Worm (Caenorhabditis elegans) whole organism, mixed stage, embryonic: Measurements from ENCODE around the gene Y66C5A.1.

ENCODE experiments used
- M03D4.4 ChIP-seq: sonication (generic microtip); optimal IDR thresholded peaks from 2 replicates; lab custom pipeline; 2017; ENCODE audit warnings: mild to moderate bottlenecking, missing genetic modification characterization, missing compliant biosample characterization
- blmp-1 ChIP-seq: fragments of 150-350 bp; optimal IDR thresholded peaks from 2 replicates; lab custom pipeline; 2014; ENCODE audit warnings: missing biosample characterization, missing genetic modification characterization
- ceh-39 ChIP-seq: fragments of 150-350 bp; optimal IDR thresholded peaks from 2 replicates; lab custom pipeline; 2014; ENCODE audit warnings: missing biosample characterization, missing genetic modification characterization
- ceh-43 ChIP-seq: fragments of 200-800 bp; sonication (Bioruptor generic); optimal IDR thresholded peaks from 2 replicates; lab custom pipeline; 2018; ENCODE audit warnings: mild to moderate bottlenecking, missing genetic modification characterization, moderate library complexity, missing compliant biosample characterization
- ceh-83 ChIP-seq: fragments of 200-800 bp; sonication (Bioruptor generic); optimal IDR thresholded peaks from 2 replicates; lab custom pipeline; 2018; ENCODE audit warnings: mild to moderate bottlenecking, missing genetic modification characterization, missing compliant biosample characterization
- ces-1 ChIP-seq: fragments of 150-350 bp; optimal IDR thresholded peaks from 2 replicates; lab custom pipeline; 2014; ENCODE audit warnings: missing biosample characterization, missing genetic modification reagents, missing genetic modification characterization
- cnd-1 ChIP-seq: fragments of 200-800 bp; sonication (Bioruptor generic); optimal IDR thresholded peaks from 2 replicates; lab custom pipeline; 2018; ENCODE audit warnings: mild to moderate bottlenecking, missing genetic modification characterization, missing compliant biosample characterization
- elt-1 ChIP-seq: sonication (generic microtip); optimal IDR thresholded peaks from 2 replicates; lab custom pipeline; 2017; ENCODE audit warnings: missing genetic modification characterization, mild to moderate bottlenecking, missing compliant biosample characterization, antibody characterized with exemption, moderate library complexity, borderline replicate concordance; ENCODE audit not compliant: insufficient read depth
- elt-3 ChIP-seq: fragments of 150-350 bp; optimal IDR thresholded peaks from 2 replicates; lab custom pipeline; 2014; ENCODE audit warnings: missing biosample characterization, missing genetic modification characterization
- flh-1 ChIP-seq: fragments of 200-800 bp; sonication (Bioruptor generic); optimal IDR thresholded peaks from 2 replicates; lab custom pipeline; 2018; ENCODE audit warnings: mild to moderate bottlenecking, missing genetic modification characterization, moderate library complexity, missing compliant biosample characterization
- ham-2 ChIP-seq: fragments of 200-800 bp; sonication (Bioruptor generic); optimal IDR thresholded peaks from 2 replicates; lab custom pipeline; 2018; ENCODE audit warnings: mild to moderate bottlenecking, missing genetic modification characterization, missing compliant biosample characterization
- hlh-1 ChIP-seq: fragments of 150-350 bp; optimal IDR thresholded peaks from 2 replicates; lab custom pipeline; 2014; ENCODE audit warnings: missing biosample characterization, missing genetic modification reagents, missing genetic modification characterization
- lin-13 ChIP-seq: fragments of 150-350 bp; optimal IDR thresholded peaks from 2 replicates; lab custom pipeline; 2014; ENCODE audit warnings: missing biosample characterization, missing genetic modification characterization
- lsy-2 ChIP-seq: fragments of 150-350 bp; optimal IDR thresholded peaks from 2 replicates; lab custom pipeline; 2014; ENCODE audit warnings: missing biosample characterization, missing genetic modification characterization
- mep-1 ChIP-seq: fragments of 150-350 bp; optimal IDR thresholded peaks from 2 replicates; lab custom pipeline; 2017; ENCODE audit warnings: missing biosample characterization, missing genetic modification reagents, missing genetic modification characterization, inconsistent platforms
- mls-2 ChIP-seq: sonication (generic microtip); optimal IDR thresholded peaks from 2 replicates; lab custom pipeline; 2016; ENCODE audit warnings: mild to moderate bottlenecking, missing genetic modification characterization, moderate library complexity, missing compliant biosample characterization
- nhr-12 ChIP-seq: fragments of 150-350 bp; optimal IDR thresholded peaks from 2 replicates; lab custom pipeline; 2014; ENCODE audit warnings: missing biosample characterization, missing genetic modification characterization
- nhr-2 ChIP-seq: fragments of 150-350 bp; optimal IDR thresholded peaks from 2 replicates; lab custom pipeline; 2014; ENCODE audit warnings: missing biosample characterization, missing genetic modification characterization
- nhr-237 ChIP-seq: fragments of 150-350 bp; optimal IDR thresholded peaks from 2 replicates; lab custom pipeline; 2014; ENCODE audit warnings: missing biosample characterization, missing genetic modification characterization
- nhr-28 ChIP-seq: fragments of 150-350 bp; optimal IDR thresholded peaks from 2 replicates; lab custom pipeline; 2014; ENCODE audit warnings: missing biosample characterization, missing genetic modification characterization
- nhr-76 ChIP-seq: sonication (generic microtip); optimal IDR thresholded peaks from 2 replicates; lab custom pipeline; 2017; ENCODE audit warnings: missing biosample characterization, missing genetic modification characterization
- pha-4 ChIP-seq: fragments of 150-350 bp; optimal IDR thresholded peaks from 2 replicates; lab custom pipeline; 2018; ENCODE audit warnings: missing biosample characterization, missing genetic modification reagents, missing genetic modification characterization
- sem-2 ChIP-seq: fragments of 200-800 bp; sonication (Bioruptor generic); optimal IDR thresholded peaks from 2 replicates; lab custom pipeline; 2018; ENCODE audit warnings: mild to moderate bottlenecking, missing genetic modification characterization, missing compliant biosample characterization
- snpc-4 ChIP-seq: fragments of 150-350 bp; optimal IDR thresholded peaks from 2 replicates; lab custom pipeline; 2014; ENCODE audit warnings: missing biosample characterization, missing genetic modification characterization
- sptf-1 ChIP-seq: sonication (generic microtip); optimal IDR thresholded peaks from 2 replicates; lab custom pipeline; 2017; ENCODE audit warnings: mild to moderate bottlenecking, missing genetic modification characterization, moderate library complexity, missing compliant biosample characterization
- tbx-8 ChIP-seq: fragments of 200-800 bp; sonication (Bioruptor generic); optimal IDR thresholded peaks from 2 replicates; lab custom pipeline; 2018; ENCODE audit warnings: mild to moderate bottlenecking, missing genetic modification characterization, moderate library complexity, missing compliant biosample characterization
- unc-120 ChIP-seq: sonication (generic microtip); optimal IDR thresholded peaks from 2 replicates; lab custom pipeline; 2017; ENCODE audit warnings: missing genetic modification characterization, missing compliant biosample characterization; ENCODE audit not compliant: poor library complexity, severe bottlenecking
- unc-39 ChIP-seq: fragments of 150-350 bp; optimal IDR thresholded peaks from 2 replicates; lab custom pipeline; 2014; ENCODE audit warnings: missing biosample characterization, missing genetic modification characterization
- unc-62 ChIP-seq: fragments of 150-350 bp; optimal IDR thresholded peaks from 2 replicates; lab custom pipeline; 2014; ENCODE audit warnings: missing biosample characterization, missing genetic modification reagents, missing genetic modification characterization
- zip-8 ChIP-seq: fragments of 150-350 bp; optimal IDR thresholded peaks from 2 replicates; lab custom pipeline; 2014; ENCODE audit warnings: missing biosample characterization, missing genetic modification characterization
- ztf-11 ChIP-seq: fragments of 150-350 bp; optimal IDR thresholded peaks from 2 replicates; lab custom pipeline; 2014; ENCODE audit warnings: missing biosample characterization, missing genetic modification characterization

Gene Y66C5A.1

ce11 chrX:14444701-14445100, 10.6 kb downstream of the Y66C5A.1 start, which contains the start of gene F23D12.4:
TSS of gene F23D12.4 (plus strand) at chrX:14445001.
- TF ChIP-seq nhr-2, result no peak
- TF ChIP-seq hlh-1 (tag; lab: Kevin White, UChicago), result no peak
- TF ChIP-seq ces-1 (GFP tag; lab: Kevin White, UChicago), result no peak
- no peak for TF ChIP-seq elt-3 (tag; lab: Kevin White, UChicago)
- no peak for TF ChIP-seq nhr-237
- no peak for TF ChIP-seq ceh-39 (tag; lab: Kevin White, UChicago)
- no peak for TF ChIP-seq pha-4 (tag; lab: Kevin White, UChicago)
- TF ChIP-seq ceh-43, result no peak
- no peak for TF ChIP-seq unc-39
- no peak for TF ChIP-seq sem-2 (GFP tag; lab: Kevin White, UChicago)
- TF ChIP-seq lin-13 (tag; lab: Kevin White, UChicago), result no peak
- no peak for TF ChIP-seq nhr-76 (tag; lab: Kevin White, UChicago)
- TF ChIP-seq flh-1, result no peak
- TF ChIP-seq tbx-8, result no peak
- no peak for TF ChIP-seq zip-8 (tag; lab: Kevin White, UChicago)
- TF ChIP-seq nhr-28 (tag; lab: Kevin White, UChicago), result no peak
- no peak for TF ChIP-seq lsy-2
- no peak for TF ChIP-seq ceh-83 (GFP tag; lab: Kevin White, UChicago)
- TF ChIP-seq ham-2 (GFP tag; lab: Kevin White, UChicago), result no peak

- TF ChIP-seq unc-39, result no peak
- no peak for TF ChIP-seq nhr-76 (tag; lab: Kevin White, UChicago)
- TF ChIP-seq snpc-4 (tag; lab: Kevin White, UChicago), result no peak
- no peak for TF ChIP-seq elt-3 (tag; lab: Kevin White, UChicago)
- no peak for TF ChIP-seq mls-2
- TF ChIP-seq pha-4 (tag; lab: Kevin White, UChicago), result no peak
- TF ChIP-seq flh-1, result no peak
- no peak for TF ChIP-seq ceh-39 (tag; lab: Kevin White, UChicago)
- no peak for TF ChIP-seq zip-8 (tag; lab: Kevin White, UChicago)
These were observed 13.0 kb downstream of the Y66C5A.1 start, which contains the start of gene F23D12.3 for ce11 chrX:14442321-14442720. TSS of gene F23D12.3 (plus strand) at chrX:14442621.

- no peak for TF ChIP-seq snpc-4 (tag; lab: Kevin White, UChicago)
- no peak for TF ChIP-seq nhr-2
- no peak for TF ChIP-seq unc-62
- no peak for TF ChIP-seq ceh-43
- TF ChIP-seq flh-1, result no peak
- no peak for TF ChIP-seq elt-1 (tag; lab: Kevin White, UChicago)
- TF ChIP-seq tbx-8, result no peak
- no peak for TF ChIP-seq M03D4.4 (tag; lab: Kevin White, UChicago)
- no peak for TF ChIP-seq unc-120 (tag; lab: Kevin White, UChicago)
These were observed 19.6 kb downstream of the Y66C5A.1 start for ce11 chrX:14435648-14436155.

DNA sequence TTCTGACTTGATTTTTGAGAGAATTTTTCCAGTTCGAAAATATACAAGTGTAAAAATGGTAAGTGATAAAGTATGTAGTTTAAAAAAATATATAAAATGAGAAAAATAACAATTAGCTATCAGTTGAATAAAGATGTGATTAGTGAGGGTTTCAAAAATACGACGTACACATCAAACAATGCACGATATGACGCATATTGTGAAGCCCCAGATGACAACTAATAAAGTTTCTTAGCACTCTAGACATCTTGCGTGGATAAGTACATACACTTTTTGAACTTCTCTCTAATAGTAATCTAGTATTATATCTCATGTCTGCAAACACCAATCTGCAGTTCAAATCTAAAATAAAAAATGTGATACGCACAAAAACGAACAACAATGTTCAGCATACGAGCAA, 24.9 kb downstream of the Y66C5A.1 start:
- no peak for TF ChIP-seq ceh-83 (GFP tag; lab: Kevin White, UChicago)
- TF ChIP-seq sem-2 (GFP tag; lab: Kevin White, UChicago), result no peak
- no peak for TF ChIP-seq tbx-8
- TF ChIP-seq ztf-11 (tag; lab: Kevin White, UChicago), result no peak
- no peak for TF ChIP-seq elt-3 (tag; lab: Kevin White, UChicago)
- TF ChIP-seq mls-2, result no peak
- TF ChIP-seq nhr-12 (tag; lab: Kevin White, UChicago), result no peak
- TF ChIP-seq elt-1 (tag; lab: Kevin White, UChicago), result no peak
- TF ChIP-seq nhr-2, result no peak
- no peak for TF ChIP-seq ceh-39 (tag; lab: Kevin White, UChicago)
- no peak for TF ChIP-seq nhr-28 (tag; lab: Kevin White, UChicago)
- no peak for TF ChIP-seq blmp-1
- no peak for TF ChIP-seq pha-4 (tag; lab: Kevin White, UChicago)
- no peak for TF ChIP-seq ces-1 (GFP tag; lab: Kevin White, UChicago)
- no peak for TF ChIP-seq mep-1 (tag; lab: Kevin White, UChicago)
- no peak for TF ChIP-seq unc-120 (tag; lab: Kevin White, UChicago)

DNA sequence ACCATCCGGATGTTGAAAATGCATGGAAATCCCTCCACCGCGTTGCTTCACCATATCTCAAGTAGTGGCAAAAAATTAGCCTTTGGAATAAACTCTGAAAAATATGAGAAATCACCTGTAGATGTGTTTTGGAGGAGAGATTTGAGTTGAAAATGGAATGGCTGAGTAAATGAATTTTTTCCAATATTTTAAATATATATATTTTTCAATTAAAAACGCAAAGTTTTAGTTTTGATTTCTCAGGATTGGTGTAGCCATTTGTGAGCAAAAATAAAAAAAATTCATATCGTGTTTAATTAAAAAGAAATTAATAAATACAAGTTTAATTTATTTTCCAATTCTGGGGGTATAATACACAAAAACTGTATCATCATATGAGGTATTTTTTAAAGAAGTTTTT, 27.3 kb downstream of the Y66C5A.1 start, which contains the start of gene F23D12.1:
F23D12.1 (minus strand) TSS at position 101 of the 400 bp plus-strand sequence.
- TF ChIP-seq mep-1 (tag; lab: Kevin White, UChicago) (no peak), nhr-28 (tag; lab: Kevin White, UChicago) (no peak), pha-4 (tag; lab: Kevin White, UChicago) (no peak), flh-1 (no peak), snpc-4 (tag; lab: Kevin White, UChicago) (no peak), sptf-1 (tag; lab: Kevin White, UChicago) (no peak), cnd-1 (tag; lab: Kevin White, UChicago) (no peak), ceh-43 (no peak), M03D4.4 (tag; lab: Kevin White, UChicago) (no peak), ces-1 (GFP tag; lab: Kevin White, UChicago) (no peak), hlh-1 (tag; lab: Kevin White, UChicago) (no peak), unc-120 (tag; lab: Kevin White, UChicago) (no peak), elt-3 (tag; lab: Kevin White, UChicago) (no peak)
